Worm (Caenorhabditis elegans): ENCODE results near the gene str-30.
A peak's percentile ranks its signal among the peaks of the same experiment; 100 is the strongest.

Gene str-30

ce11 chrV:3686292-3686691 is 38.6 kb upstream of the str-30 start:
- TF ChIP-seq C38D4.7 (GFP tag; optimal IDR thresholded peaks at IDR 0.05) (no peak), unc-86 (tag; optimal IDR thresholded peaks at IDR 0.05) (no peak), gmeb-2 (tag; optimal IDR thresholded peaks at IDR 0.05) (no peak), lin-11 (tag; optimal IDR thresholded peaks at IDR 0.05) (no peak), ets-4 (tag; optimal IDR thresholded peaks at IDR 0.05) (no peak), syd-9 (tag; optimal IDR thresholded peaks at IDR 0.05) (no peak), madf-2 (tag; optimal IDR thresholded peaks at IDR 0.05) (no peak), pax-1 (tag; optimal IDR thresholded peaks at IDR 0.05) (no peak), K02D7.2 (tag; optimal IDR thresholded peaks at IDR 0.05) (no peak), ref-2 (tag; optimal IDR thresholded peaks at IDR 0.05) (no peak), unc-42 (tag; optimal IDR thresholded peaks at IDR 0.05) (no peak), C08G9.2 (tag; optimal IDR thresholded peaks at IDR 0.05) (no peak)

ce11 chrV:3686899-3687298 is 38.0 kb upstream of the str-30 start, which contains the start of gene unc-132:
Gene unc-132, plus strand, starts transcription at chrV:3687106.
- no peak for TF ChIP-seq pag-3 (tag; optimal IDR thresholded peaks at IDR 0.05; ENCODE audit: borderline replicate concordance)
- TF ChIP-seq ceh-6 (GFP tag; optimal IDR thresholded peaks at IDR 0.05), result no peak
- no peak for TF ChIP-seq lin-11 (tag; optimal IDR thresholded peaks at IDR 0.05)
- no peak for TF ChIP-seq ceh-14 (tag; optimal IDR thresholded peaks at IDR 0.05)
- no peak for TF ChIP-seq hlh-15 (tag; optimal IDR thresholded peaks at IDR 0.05)
- TF ChIP-seq sox-4 (tag; optimal IDR thresholded peaks at IDR 0.05), result no peak
- no peak for TF ChIP-seq fkh-10 (GFP tag; optimal IDR thresholded peaks at IDR 0.05)
- no peak for TF ChIP-seq madf-2 (tag; optimal IDR thresholded peaks at IDR 0.05)

- TF ChIP-seq lin-11 (tag; optimal IDR thresholded peaks at IDR 0.05) (no peak), dmd-4 (tag; optimal IDR thresholded peaks at IDR 0.05; ENCODE audit: borderline replicate concordance) (no peak), unc-42 (tag; optimal IDR thresholded peaks at IDR 0.05) (no peak), hlh-30 (tag; optimal IDR thresholded peaks at IDR 0.05; ENCODE audit: insufficient read depth) (peak; percentile 23), hlh-8 (tag; optimal IDR thresholded peaks at IDR 0.05) (peak; percentile 42), unc-55 (GFP tag; optimal IDR thresholded peaks at IDR 0.05) (peak; percentile 5), pag-3 (tag; optimal IDR thresholded peaks at IDR 0.05; ENCODE audit: borderline replicate concordance) (no peak), ceh-31 (tag; optimal IDR thresholded peaks at IDR 0.05) (peak; percentile 25), sox-2 (GFP tag; IDR thresholded peaks at IDR 0.05) (peak; percentile 54), nfya-1 (tag; optimal IDR thresholded peaks at IDR 0.05) (peak; percentile 45), ceh-14 (tag; optimal IDR thresholded peaks at IDR 0.05) (no peak), Y22D7AL.16 (tag; optimal IDR thresholded peaks at IDR 0.05) (no peak), ztf-16 (tag; optimal IDR thresholded peaks at IDR 0.05) (no peak), ceh-2 (tag; optimal IDR thresholded peaks at IDR 0.05) (no peak), K09A11.1 (tag; optimal IDR thresholded peaks at IDR 0.05; ENCODE audit: insufficient read depth) (no peak), zip-5 (tag; optimal IDR thresholded peaks at IDR 0.05) (no peak), ceh-34 (tag; optimal IDR thresholded peaks at IDR 0.05) (peak; percentile 32), pqm-1 (tag; optimal IDR thresholded peaks at IDR 0.05) (no peak)
Observed at ce11 chrV:3688733-3689132, 36.1 kb upstream of the str-30 start.

ce11 chrV:3692613-3693012 is 32.3 kb upstream of the str-30 start:
- TF ChIP-seq elt-2 (tag; optimal IDR thresholded peaks at IDR 0.05), result peak; percentile 20
- TF ChIP-seq hlh-15 (tag; optimal IDR thresholded peaks at IDR 0.05), result no peak

ce11 chrV:3693657-3694056 is 31.2 kb upstream of the str-30 start:
- TF ChIP-seq dmd-4 (tag; optimal IDR thresholded peaks at IDR 0.05; ENCODE audit: borderline replicate concordance) (no peak), ceh-45 (GFP tag; IDR thresholded peaks at IDR 0.05) (no peak), ceh-22 (tag; optimal IDR thresholded peaks at IDR 0.05) (no peak), nhr-11 (tag; optimal IDR thresholded peaks at IDR 0.05) (no peak), nhr-232 (tag; optimal IDR thresholded peaks at IDR 0.05) (no peak), ceh-19 (GFP tag; optimal IDR thresholded peaks at IDR 0.05) (no peak)
